Worm (Caenorhabditis elegans) whole organism, late embryonic: ENCODE results near the gene B0546.4.

Experiments used
- F13H6.1 ChIP-seq: sonication (generic microtip); optimal IDR thresholded peaks from 2 replicates; lab custom pipeline; 2016; ENCODE audit warnings: missing genetic modification characterization, missing compliant biosample characterization
- K02D7.2 ChIP-seq: sonication (generic microtip); optimal IDR thresholded peaks from 2 replicates; lab custom pipeline; 2017; ENCODE audit warnings: mild to moderate bottlenecking, missing genetic modification characterization, missing compliant biosample characterization
- ahr-1 ChIP-seq: sonication (generic microtip); optimal IDR thresholded peaks from 2 replicates; lab custom pipeline; 2016; ENCODE audit warnings: missing genetic modification characterization, missing compliant biosample characterization
- ama-1 ChIP-seq: fragments of 150-350 bp; optimal IDR thresholded peaks from 2 replicates; lab custom pipeline; 2014
- ceh-14 ChIP-seq: sonication (generic microtip); optimal IDR thresholded peaks from 2 replicates; lab custom pipeline; 2016; ENCODE audit warnings: missing genotype, missing genetic modification characterization, missing compliant biosample characterization
- ceh-18 ChIP-seq: sonication (generic microtip); optimal IDR thresholded peaks from 2 replicates; lab custom pipeline; 2016; ENCODE audit warnings: missing genetic modification characterization, missing compliant biosample characterization
- ceh-22 ChIP-seq: sonication (generic microtip); optimal IDR thresholded peaks from 2 replicates; lab custom pipeline; 2017; ENCODE audit warnings: missing biosample characterization, missing genetic modification characterization
- ceh-24 ChIP-seq: sonication (generic microtip); optimal IDR thresholded peaks from 2 replicates; lab custom pipeline; 2016; ENCODE audit warnings: mild to moderate bottlenecking, missing genetic modification characterization, missing compliant biosample characterization
- ceh-31 ChIP-seq: sonication (generic microtip); optimal IDR thresholded peaks from 2 replicates; lab custom pipeline; 2016; ENCODE audit warnings: missing genetic modification characterization, missing compliant biosample characterization
- ceh-34 ChIP-seq: sonication (generic microtip); optimal IDR thresholded peaks from 2 replicates; lab custom pipeline; 2016; ENCODE audit warnings: mild to moderate bottlenecking, missing genetic modification characterization, missing compliant biosample characterization
- ceh-6 ChIP-seq: fragments of 200-800 bp; sonication (Bioruptor generic); optimal IDR thresholded peaks from 2 replicates; lab custom pipeline; 2018; ENCODE audit warnings: mild to moderate bottlenecking, missing genetic modification characterization, missing compliant biosample characterization
- dve-1 ChIP-seq: sonication (generic microtip); optimal IDR thresholded peaks from 2 replicates; lab custom pipeline; 2017; ENCODE audit warnings: antibody characterized with exemption, mild to moderate bottlenecking, missing genetic modification characterization, missing compliant biosample characterization
- elt-2 ChIP-seq: sonication (generic microtip); optimal IDR thresholded peaks from 2 replicates; lab custom pipeline; 2016; ENCODE audit warnings: missing genetic modification reagents, missing genetic modification characterization, missing compliant biosample characterization
- hlh-30 ChIP-seq: sonication (generic microtip); optimal IDR thresholded peaks from 2 replicates; lab custom pipeline; 2017; ENCODE audit warnings: antibody characterized with exemption, missing genetic modification characterization, missing compliant biosample characterization; ENCODE audit not compliant: insufficient read depth
- nfya-1 ChIP-seq: sonication (generic microtip); optimal IDR thresholded peaks from 2 replicates; lab custom pipeline; 2017; ENCODE audit warnings: missing genetic modification characterization, mild to moderate bottlenecking, missing compliant biosample characterization, antibody characterized with exemption, moderate library complexity
- pat-9 ChIP-seq: fragments of 200-800 bp; sonication (Bioruptor generic); optimal IDR thresholded peaks from 2 replicates; lab custom pipeline; 2018; ENCODE audit warnings: mild to moderate bottlenecking, missing genetic modification characterization, moderate library complexity, missing compliant biosample characterization
- pax-1 ChIP-seq: fragments of 150-350 bp; optimal IDR thresholded peaks from 2 replicates; lab custom pipeline; 2014; ENCODE audit warnings: missing biosample characterization, missing genetic modification characterization
- rnt-1 ChIP-seq: sonication (generic microtip); optimal IDR thresholded peaks from 2 replicates; lab custom pipeline; 2016; ENCODE audit warnings: missing genetic modification characterization, missing compliant biosample characterization
- sox-4 ChIP-seq: sonication (generic microtip); optimal IDR thresholded peaks from 2 replicates; lab custom pipeline; 2017; ENCODE audit warnings: mild to moderate bottlenecking, missing genetic modification characterization, inconsistent platforms, missing compliant biosample characterization
- syd-9 ChIP-seq: sonication (generic microtip); optimal IDR thresholded peaks from 2 replicates; lab custom pipeline; 2016; ENCODE audit warnings: mild to moderate bottlenecking, missing genetic modification characterization, moderate library complexity, missing compliant biosample characterization
- tbx-2 ChIP-seq: sonication (generic microtip); optimal IDR thresholded peaks from 2 replicates; lab custom pipeline; 2016; ENCODE audit warnings: missing genetic modification characterization, missing compliant biosample characterization
- ttx-3 ChIP-seq: sonication (generic microtip); optimal IDR thresholded peaks from 2 replicates; lab custom pipeline; 2016; ENCODE audit warnings: missing genetic modification reagents, missing genetic modification characterization, missing compliant biosample characterization
- unc-42 ChIP-seq: sonication (generic microtip); optimal IDR thresholded peaks from 2 replicates; lab custom pipeline; 2016; ENCODE audit warnings: missing genotype, missing genetic modification characterization, missing compliant biosample characterization

B0546.4 gene

DNA sequence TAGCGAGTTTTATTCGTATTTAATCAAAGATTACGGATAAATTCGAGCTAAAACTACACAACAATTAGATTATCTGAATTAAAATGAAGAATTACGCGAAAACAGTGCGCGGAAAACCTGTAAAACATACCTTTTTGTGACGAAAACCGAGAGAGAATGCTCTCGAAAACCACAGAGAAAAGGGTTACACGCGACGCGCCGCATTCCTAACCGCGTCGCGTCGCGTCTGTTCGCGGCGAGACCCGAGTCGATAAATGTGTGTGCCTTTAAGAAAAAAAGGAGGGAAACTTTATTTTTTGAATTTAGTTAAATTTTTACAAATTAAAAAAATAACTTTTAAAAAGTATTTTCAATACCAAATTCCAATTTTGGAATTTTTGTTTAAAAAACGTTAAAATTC, 45.3 kb downstream of the B0546.4 start, which contains the start of gene hrpa-1:
TSS of gene hrpa-1 (minus strand) at position 192 of the 400 bp plus-strand sequence.
- TF ChIP-seq nfya-1, result peak; percentile 86
- peak; percentile 81 for TF ChIP-seq pax-1 (tag; lab: Kevin White, UChicago)
- no peak for TF ChIP-seq ceh-24 (tag; lab: Kevin White, UChicago)
- TF ChIP-seq hlh-30 (tag; lab: Kevin White, UChicago), result peak; percentile 35
- peak; percentile 59 for TF ChIP-seq ceh-31 (tag; lab: Kevin White, UChicago)
- peak; percentile 21 for TF ChIP-seq ceh-18
- peak; percentile 33 for TF ChIP-seq dve-1 (tag; lab: Kevin White, UChicago)
- no peak for TF ChIP-seq F13H6.1 (tag; lab: Kevin White, UChicago)
- TF ChIP-seq ceh-14 (tag; lab: Kevin White, UChicago), result no peak
- TF ChIP-seq elt-2 (tag; lab: Kevin White, UChicago), result peak; percentile 56
- TF ChIP-seq tbx-2 (tag; lab: Kevin White, UChicago), result peak; percentile 16
- TF ChIP-seq ceh-34, result peak; percentile 23
- no peak for TF ChIP-seq syd-9
- TF ChIP-seq unc-42, result peak; percentile 6
- peak; percentile 70 for TF ChIP-seq rnt-1 (tag; lab: Kevin White, UChicago)

DNA sequence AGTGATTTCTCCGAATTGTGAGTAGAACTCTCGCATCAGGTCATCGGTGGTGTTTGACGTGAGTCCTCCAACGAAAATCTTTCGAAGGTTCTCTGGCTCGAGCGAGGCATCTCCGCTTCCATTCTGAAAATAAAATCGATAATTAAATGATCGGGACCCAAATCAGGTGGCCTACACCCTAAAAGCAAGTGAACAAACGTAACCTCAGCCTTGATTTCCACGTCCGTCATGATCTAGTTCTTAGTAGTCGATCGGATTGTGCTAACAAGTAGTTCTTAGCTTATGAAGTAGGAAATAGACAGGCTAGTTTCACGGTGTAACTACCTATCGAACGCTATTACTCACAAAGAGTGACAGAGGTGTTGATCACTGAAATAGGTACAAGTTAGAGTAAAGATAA, 45.8 kb downstream of the B0546.4 start:
- TF ChIP-seq ceh-6 (GFP tag; lab: Kevin White, UChicago) (no peak), ceh-22 (tag; lab: Kevin White, UChicago) (no peak), K02D7.2 (tag; lab: Kevin White, UChicago) (no peak), ahr-1 (no peak), ttx-3 (tag; lab: Kevin White, UChicago) (no peak), sox-4 (tag; lab: Kevin White, UChicago) (no peak), tbx-2 (tag; lab: Kevin White, UChicago) (no peak)
- TF ChIP-seq, all 69 proteins: peak for 0

DNA sequence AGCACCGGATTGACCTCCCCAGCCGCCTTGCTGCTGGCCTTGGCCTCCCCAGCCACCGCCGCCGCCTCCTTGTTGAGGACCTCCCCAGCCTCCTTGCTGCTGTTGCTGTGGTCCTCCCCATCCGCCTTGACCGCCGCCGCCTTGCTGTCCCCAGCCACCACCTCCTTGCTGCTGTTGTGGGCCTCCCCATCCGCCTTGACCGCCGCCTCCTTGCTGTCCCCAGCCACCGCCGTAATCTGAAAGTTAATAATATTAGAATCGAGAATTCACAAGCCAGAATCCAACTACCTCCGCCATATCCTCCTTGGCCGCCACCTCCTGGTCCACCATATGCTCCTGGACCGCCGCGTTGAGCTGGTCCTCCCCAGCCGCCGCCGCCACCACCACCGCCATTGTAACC, 46.7 kb downstream of the B0546.4 start:
- TF ChIP-seq pat-9 (tag; lab: Kevin White, UChicago), result no peak

DNA sequence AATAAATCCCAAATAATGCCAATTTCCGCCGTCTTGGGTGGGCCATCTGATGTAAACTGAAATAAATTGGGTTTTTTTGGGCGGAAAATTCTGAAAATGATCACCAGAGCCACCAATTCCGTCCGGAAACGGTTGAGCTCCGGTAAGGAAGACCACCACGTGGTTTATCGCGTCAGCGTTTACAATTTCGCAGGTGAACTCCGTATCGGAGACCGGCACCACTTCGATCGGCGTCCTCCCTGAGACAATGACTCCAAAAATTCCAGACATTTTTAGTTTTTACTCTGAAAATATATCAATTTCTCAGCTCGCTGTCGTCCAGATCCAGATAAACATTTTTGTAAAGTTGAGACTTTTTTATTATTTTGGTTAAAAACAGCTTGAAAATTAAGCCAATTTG, 47.4 kb downstream of the B0546.4 start, which contains the start of gene F42A6.6:
TSS of gene F42A6.6 (minus strand) at position 289 of the 400 bp plus-strand sequence.
- TF ChIP-seq ama-1 (lab: Kevin White, UChicago) (peak; percentile 88), sox-4 (tag; lab: Kevin White, UChicago) (no peak)
- TF ChIP-seq, all 69 proteins: peak for 1
